Fruit fly (Drosophila melanogaster) whole organism, embryonic: ENCODE measurements around the gene CG34008.

Experiments
- Aef1 ChIP-seq: fragments of 200-800 bp; sonication (Bioruptor generic); IDR thresholded peaks from 3 replicates; pipeline ENCODE4 v1.3.6; 2022; ENCODE audit warnings: missing biosample characterization, missing genetic modification characterization
- Atf-2 ChIP-seq: fragments of 200-800 bp; sonication (Bioruptor generic); optimal IDR thresholded peaks from 2 replicates; lab custom pipeline; 2016; ENCODE audit warnings: missing biosample characterization, missing genetic modification characterization
- Atf3 ChIP-seq: fragments of 200-800 bp; sonication (Bioruptor generic); optimal IDR thresholded peaks from 3 replicates; lab custom pipeline; 2016; ENCODE audit warnings: missing biosample characterization, missing genetic modification characterization
- CG10147 ChIP-seq: fragments of 200-800 bp; sonication (Bioruptor generic); optimal IDR thresholded peaks from 2 replicates; lab custom pipeline; 2019; ENCODE audit warnings: missing biosample characterization, mild to moderate bottlenecking, missing genetic modification characterization, moderate library complexity
- CG10274 ChIP-seq: fragments of 200-800 bp; sonication (Bioruptor generic); optimal IDR thresholded peaks from 3 replicates; lab custom pipeline; 2017; ENCODE audit warnings: missing biosample characterization, mild to moderate bottlenecking, missing genetic modification characterization
- CG10321 ChIP-seq: fragments of 200-800 bp; sonication (Bioruptor generic); IDR thresholded peaks from 2 replicates; pipeline ENCODE4 v1.3.6; 2022; ENCODE audit warnings: missing biosample characterization, missing genetic modification characterization
- CG10654 ChIP-seq: fragments of 200-800 bp; sonication (Bioruptor generic); optimal IDR thresholded peaks from 2 replicates; lab custom pipeline; 2016; ENCODE audit warnings: missing biosample characterization, missing genetic modification characterization
- CG11247 ChIP-seq: fragments of 200-800 bp; sonication (Bioruptor generic); IDR thresholded peaks from 2 replicates; pipeline ENCODE4 v1.3.6; 2022; ENCODE audit warnings: missing biosample characterization, missing genetic modification characterization
- CG11504 ChIP-seq: fragments of 200-800 bp; sonication (Bioruptor generic); optimal IDR thresholded peaks from 3 replicates; lab custom pipeline; 2019; ENCODE audit warnings: missing biosample characterization, mild to moderate bottlenecking, missing genetic modification characterization, moderate library complexity
- CG12659 ChIP-seq: fragments of 200-800 bp; sonication (Bioruptor generic); optimal IDR thresholded peaks from 3 replicates; lab custom pipeline; 2017; ENCODE audit warnings: mild to moderate bottlenecking, missing biosample characterization, missing genetic modification reagents, missing genetic modification characterization
- CG13287 ChIP-seq: fragments of 200-800 bp; sonication (Bioruptor generic); IDR thresholded peaks from 2 replicates; pipeline ENCODE4 v1.3.6; 2022; ENCODE audit warnings: missing biosample characterization, missing genetic modification characterization; ENCODE audit not compliant: partially characterized antibody
- CG15011 ChIP-seq: fragments of 200-800 bp; sonication (Bioruptor generic); optimal IDR thresholded peaks from 3 replicates; lab custom pipeline; 2018; ENCODE audit warnings: missing biosample characterization, mild to moderate bottlenecking, missing genetic modification characterization
- CG18599 ChIP-seq: fragments of 200-800 bp; sonication (Bioruptor generic); optimal IDR thresholded peaks from 3 replicates; lab custom pipeline; 2017; ENCODE audit warnings: missing biosample characterization, missing genetic modification characterization, mild to moderate bottlenecking, moderate library complexity, missing genetic modification reagents
- CG2120 ChIP-seq: fragments of 200-800 bp; sonication (Bioruptor generic); optimal IDR thresholded peaks from 3 replicates; lab custom pipeline; 2016; ENCODE audit warnings: missing biosample characterization, missing genetic modification characterization
- CG32772 ChIP-seq: fragments of 200-800 bp; sonication (Bioruptor generic); IDR thresholded peaks from 2 replicates; pipeline ENCODE4 v1.3.6; 2022; ENCODE audit warnings: missing biosample characterization, missing genetic modification characterization
- CG4282 ChIP-seq: fragments of 200-800 bp; sonication (Bioruptor generic); optimal IDR thresholded peaks from 2 replicates; lab custom pipeline; 2016; ENCODE audit warnings: missing biosample characterization, missing genetic modification characterization
- CG4730 ChIP-seq: fragments of 200-800 bp; sonication (Bioruptor generic); IDR thresholded peaks from 2 replicates; pipeline ENCODE4 v1.3.6; 2022; ENCODE audit warnings: missing biosample characterization, missing genetic modification characterization
- CG4820 ChIP-seq: fragments of 200-800 bp; sonication (Bioruptor generic); optimal IDR thresholded peaks from 3 replicates; lab custom pipeline; 2016; ENCODE audit warnings: missing biosample characterization, missing genetic modification characterization
- CG5180 ChIP-seq: fragments of 200-800 bp; sonication (Bioruptor generic); optimal IDR thresholded peaks from 3 replicates; lab custom pipeline; 2017; ENCODE audit warnings: missing biosample characterization, missing genetic modification characterization, mild to moderate bottlenecking, moderate library complexity, missing genetic modification reagents
- CG6654 ChIP-seq: fragments of 200-800 bp; sonication (Bioruptor generic); optimal IDR thresholded peaks from 2 replicates; lab custom pipeline; 2017; ENCODE audit warnings: missing biosample characterization, mild to moderate bottlenecking, missing genetic modification characterization
- CG6765 ChIP-seq: fragments of 200-800 bp; sonication (Bioruptor generic); optimal IDR thresholded peaks from 3 replicates; lab custom pipeline; 2017; ENCODE audit warnings: missing biosample characterization, mild to moderate bottlenecking, missing genetic modification characterization
- CG7556 ChIP-seq: fragments of 200-800 bp; sonication (Bioruptor generic); optimal IDR thresholded peaks from 2 replicates; lab custom pipeline; 2017; ENCODE audit warnings: missing biosample characterization, mild to moderate bottlenecking, missing genetic modification characterization
- CG7839 ChIP-seq: fragments of 200-800 bp; sonication (Bioruptor generic); optimal IDR thresholded peaks from 3 replicates; lab custom pipeline; 2018; ENCODE audit warnings: missing biosample characterization, mild to moderate bottlenecking, missing genetic modification characterization, moderate library complexity
- CG8478 ChIP-seq: fragments of >200 bp; optimal IDR thresholded peaks from 2 replicates; lab custom pipeline; 2018
- CG9797 ChIP-seq: fragments of 200-800 bp; sonication (Bioruptor generic); optimal IDR thresholded peaks from 3 replicates; lab custom pipeline; 2018; ENCODE audit warnings: missing biosample characterization, mild to moderate bottlenecking, missing genetic modification characterization
- CrebB ChIP-seq: fragments of 200-800 bp; sonication (Bioruptor generic); optimal IDR thresholded peaks from 3 replicates; lab custom pipeline; 2018; ENCODE audit warnings: missing biosample characterization, mild to moderate bottlenecking, missing genetic modification characterization
- D19B ChIP-seq: fragments of 200-800 bp; sonication (Bioruptor generic); optimal IDR thresholded peaks from 2 replicates; lab custom pipeline; 2017; ENCODE audit warnings: missing biosample characterization, mild to moderate bottlenecking, missing genetic modification characterization
- Dp ChIP-seq: fragments of 200-800 bp; sonication (Bioruptor generic); optimal IDR thresholded peaks from 2 replicates; lab custom pipeline; 2018; ENCODE audit warnings: missing biosample characterization, mild to moderate bottlenecking, missing genetic modification characterization, moderate library complexity
- Fer2 ChIP-seq: fragments of 200-800 bp; sonication (Bioruptor generic); optimal IDR thresholded peaks from 2 replicates; lab custom pipeline; 2018; ENCODE audit warnings: missing biosample characterization, mild to moderate bottlenecking, missing genetic modification characterization, moderate library complexity
- HLH4C ChIP-seq: fragments of 200-800 bp; sonication (Bioruptor generic); IDR thresholded peaks from 3 replicates; pipeline ENCODE4 v1.3.6; 2022; ENCODE audit warnings: missing biosample characterization, missing genetic modification characterization; ENCODE audit not compliant: partially characterized antibody
- Hr39 ChIP-seq: fragments of >200 bp; optimal IDR thresholded peaks from 2 replicates; lab custom pipeline; 2017
- Hr78 ChIP-seq, 2 experiments: fragments of 200-800 bp in 1 of 2; fragments of >200 bp in 1 of 2; sonication (Bioruptor generic) in 1 of 2; optimal IDR thresholded peaks; 2 replicates each; lab custom pipeline; 2017 to 2019; ENCODE audit warnings: missing biosample characterization in 2 of 2, missing genetic modification characterization in 2 of 2, mild to moderate bottlenecking in 1 of 2, moderate library complexity in 1 of 2
- MBD-R2 ChIP-seq: fragments of 200-800 bp; sonication (Bioruptor generic); IDR thresholded peaks from 2 replicates; pipeline ENCODE4 v1.3.6; 2022; ENCODE audit warnings: missing biosample characterization, missing genetic modification characterization
- Nf-YA ChIP-seq: fragments of 200-800 bp; sonication (Bioruptor generic); IDR thresholded peaks from 2 replicates; pipeline ENCODE4 v1.3.6; 2022; ENCODE audit warnings: missing biosample characterization, missing genetic modification characterization
- Nf-YB ChIP-seq: fragments of 200-800 bp; sonication (Bioruptor generic); optimal IDR thresholded peaks from 3 replicates; lab custom pipeline; 2019; ENCODE audit warnings: missing biosample characterization, mild to moderate bottlenecking, missing genetic modification characterization, moderate library complexity
- Ptx1 ChIP-seq: fragments of 200-800 bp; sonication (Bioruptor generic); IDR thresholded peaks from 2 replicates; pipeline ENCODE4 v1.3.6; 2022; ENCODE audit warnings: missing biosample characterization, missing genetic modification characterization
- Stat92E ChIP-seq, 3 experiments: fragments of >200 bp in 2 of 3; fragments of 200-800 bp in 1 of 3; sonication (Bioruptor generic) in 1 of 3; optimal IDR thresholded peaks; 2 replicates each; lab custom pipeline; 2017 to 2019; ENCODE audit warnings: missing biosample characterization in 3 of 3, missing genetic modification characterization in 3 of 3, mild to moderate bottlenecking in 1 of 3, moderate library complexity in 1 of 3
- ato ChIP-seq: fragments of 200-800 bp; sonication (Bioruptor generic); IDR thresholded peaks from 2 replicates; pipeline ENCODE4 v1.3.6; 2022; ENCODE audit warnings: missing biosample characterization, missing genetic modification characterization; ENCODE audit not compliant: partially characterized antibody
- bcd ChIP-seq: fragments of 200-800 bp; sonication (Bioruptor generic); optimal IDR thresholded peaks from 2 replicates; lab custom pipeline; 2017; ENCODE audit warnings: missing biosample characterization, mild to moderate bottlenecking, missing genetic modification characterization
- eyg ChIP-seq: fragments of 200-800 bp; sonication (Bioruptor generic); optimal IDR thresholded peaks from 3 replicates; lab custom pipeline; 2016; ENCODE audit warnings: missing biosample characterization, missing genetic modification characterization
- fd102C ChIP-seq: fragments of 200-800 bp; sonication (Bioruptor generic); optimal IDR thresholded peaks from 2 replicates; lab custom pipeline; 2018; ENCODE audit warnings: missing biosample characterization, mild to moderate bottlenecking, missing genetic modification characterization, moderate library complexity
- gt ChIP-seq: fragments of 200-800 bp; sonication (Bioruptor generic); IDR thresholded peaks from 2 replicates; pipeline ENCODE4 v1.3.6; 2022; ENCODE audit warnings: missing biosample characterization, missing genetic modification characterization
- her ChIP-seq: fragments of 200-800 bp; sonication (Bioruptor generic); optimal IDR thresholded peaks from 2 replicates; lab custom pipeline; 2016; ENCODE audit warnings: missing biosample characterization, missing genetic modification characterization
- jigr1 ChIP-seq: fragments of 200-800 bp; sonication (Bioruptor generic); IDR thresholded peaks from 3 replicates; pipeline ENCODE4 v1.3.6; 2022; ENCODE audit warnings: missing biosample characterization, missing genetic modification characterization
- kah ChIP-seq: fragments of 200-800 bp; sonication (Bioruptor generic); optimal IDR thresholded peaks from 2 replicates; lab custom pipeline; 2018; ENCODE audit warnings: missing biosample characterization, mild to moderate bottlenecking, missing genetic modification characterization
- mam ChIP-seq: fragments of 200-800 bp; sonication (Bioruptor generic); optimal IDR thresholded peaks from 3 replicates; lab custom pipeline; 2016; ENCODE audit warnings: missing biosample characterization, missing genetic modification characterization
- nerfin-2 ChIP-seq: fragments of 200-800 bp; sonication (Bioruptor generic); IDR thresholded peaks from 2 replicates; pipeline ENCODE4 v1.3.6; 2022; ENCODE audit warnings: missing biosample characterization, missing genetic modification characterization; ENCODE audit not compliant: partially characterized antibody
- sc ChIP-seq, 3 experiments: fragments of >200 bp in 2 of 3; fragments of 200-800 bp in 1 of 3; sonication (Bioruptor generic) in 1 of 3; optimal IDR thresholded peaks; 2 replicates in 2 of 3; 3 replicates in 1 of 3; lab custom pipeline; 2017; ENCODE audit warnings: mild to moderate bottlenecking in 1 of 3, missing biosample characterization in 1 of 3, missing genetic modification characterization in 1 of 3, missing genetic modification reagents in 1 of 3
- sim ChIP-seq: fragments of 200-800 bp; sonication (Bioruptor generic); IDR thresholded peaks from 2 replicates; pipeline ENCODE4 v1.3.6; 2022; ENCODE audit warnings: missing biosample characterization, missing genetic modification characterization

Gene CG34008

DNA sequence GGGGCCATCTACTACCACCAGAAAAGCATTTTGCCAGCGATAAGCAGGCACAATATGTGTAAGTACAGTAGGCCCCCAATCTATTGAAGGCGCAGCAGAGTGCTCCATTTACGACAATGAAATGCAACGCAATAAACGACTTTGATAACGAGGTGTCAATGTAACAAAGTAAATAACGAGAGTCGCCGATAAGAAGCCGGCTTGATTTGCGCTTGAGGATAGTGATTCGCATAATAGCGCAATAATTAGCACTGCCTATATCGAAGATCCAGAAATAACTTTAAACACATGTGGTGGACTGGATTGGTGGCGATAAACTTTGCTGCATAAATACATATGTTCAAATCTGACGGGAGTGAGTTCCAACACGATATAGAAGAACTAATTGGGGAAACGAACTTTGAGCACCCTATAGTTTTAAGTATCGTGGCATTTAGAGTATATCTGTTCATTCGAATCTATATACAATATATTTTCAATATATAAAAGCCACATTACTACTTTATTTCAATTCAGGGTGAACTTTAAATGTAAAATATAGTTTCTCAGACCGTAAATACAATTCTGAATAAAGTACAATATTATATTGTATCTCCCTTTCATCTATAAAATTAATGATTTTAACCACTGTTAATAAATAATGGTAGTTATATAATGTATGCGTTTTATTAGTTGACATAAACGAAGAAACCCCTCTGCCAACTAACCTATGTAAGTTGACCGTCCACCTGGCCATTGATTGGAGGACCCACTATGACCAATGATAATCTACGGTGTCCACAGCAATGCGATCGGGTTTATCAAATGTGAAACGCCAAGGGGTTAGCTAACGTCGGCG, 32.1 kb downstream of the CG34008 start (continued):
- no peak for TF ChIP-seq Hr78 (GFP tag; optimal IDR thresholded peaks at IDR 0.05; lab: Kevin White, UChicago)
- TF ChIP-seq Aef1 = no peak
- TF ChIP-seq Fer2 (tag; lab: Kevin White, UChicago) = no peak
- no peak for TF ChIP-seq sc (optimal IDR thresholded peaks at IDR 0.05; lab: Kevin White, UChicago)
- no peak for TF ChIP-seq sc (GFP tag; optimal IDR thresholded peaks at IDR 0.05; lab: Kevin White, UChicago)
- TF ChIP-seq HLH4C = no peak
- no peak for TF ChIP-seq bcd
- no peak for TF ChIP-seq CG32772 (GFP tag; lab: Robert Waterston, UW)
- TF ChIP-seq CG11247 (GFP tag; lab: Robert Waterston, UW) = no peak
- TF ChIP-seq Nf-YA (GFP tag; lab: Robert Waterston, UW) = 0 out of 2 replicates have a peak, but pooled peaks have one; percentile 8
- no peak for TF ChIP-seq CG4730 (GFP tag; lab: Robert Waterston, UW)
- no peak for TF ChIP-seq CG10321 (GFP tag; lab: Robert Waterston, UW)
- no peak for TF ChIP-seq Atf3 (GFP tag; lab: Kevin White, UChicago)
- TF ChIP-seq CG10654 (GFP tag; lab: Kevin White, UChicago) = no peak
- no peak for TF ChIP-seq Ptx1 (GFP tag; lab: Robert Waterston, UW)
- TF ChIP-seq Nf-YB = no peak
- peak; percentile 40 for TF ChIP-seq CG2120
- TF ChIP-seq kah (GFP tag; lab: Kevin White, UChicago) = no peak
- TF ChIP-seq CG4820 (GFP tag; lab: Kevin White, UChicago) = no peak
- TF ChIP-seq Stat92E (GFP tag; optimal IDR thresholded peaks at IDR 0.05; lab: Kevin White, UChicago) = no peak
- no peak for TF ChIP-seq Dp (GFP tag; lab: Kevin White, UChicago)
- no peak for TF ChIP-seq gt
- TF ChIP-seq CG7556 (GFP tag; lab: Kevin White, UChicago) = no peak
- no peak for TF ChIP-seq MBD-R2 (GFP tag; lab: Robert Waterston, UW)
- no peak for TF ChIP-seq ato (GFP tag; lab: Robert Waterston, UW)
- peak; percentile 27 for TF ChIP-seq CG18599
- peak; percentile 19 for TF ChIP-seq her (GFP tag; lab: Kevin White, UChicago)
- TF ChIP-seq CG6654 = no peak
- TF ChIP-seq CG15011 (GFP tag; lab: Kevin White, UChicago) = no peak
- TF ChIP-seq CG12659 (GFP tag; lab: Kevin White, UChicago) = no peak
- TF ChIP-seq Atf-2 (GFP tag; lab: Kevin White, UChicago) = no peak
- no peak for TF ChIP-seq CG5180
- no peak for TF ChIP-seq CG6765
- no peak for TF ChIP-seq CG9797 (GFP tag; lab: Kevin White, UChicago)
- TF ChIP-seq sim = no peak
- peak; percentile 84 for TF ChIP-seq D19B
- TF ChIP-seq fd102C (GFP tag; lab: Kevin White, UChicago) = no peak
- TF ChIP-seq mam (GFP tag; lab: Kevin White, UChicago) = no peak
- TF ChIP-seq CG4282 = no peak
- no peak for TF ChIP-seq jigr1 (GFP tag; lab: Robert Waterston, UW)
- TF ChIP-seq CG7839 (tag; lab: Kevin White, UChicago) = no peak
- TF ChIP-seq nerfin-2 = no peak
- no peak for TF ChIP-seq CG10274 (GFP tag; lab: Kevin White, UChicago)
- peak; percentile 9 for TF ChIP-seq CG11504 (tag; lab: Kevin White, UChicago)
- TF ChIP-seq CG10147 (GFP tag; lab: Kevin White, UChicago) = no peak
- no peak for TF ChIP-seq CG13287 (GFP tag; lab: Robert Waterston, UW)
- TF ChIP-seq CrebB (tag; lab: Kevin White, UChicago) = no peak
- TF ChIP-seq eyg = no peak
- TF ChIP-seq Hr39 (lab: Kevin White, UChicago) = no peak
- no peak for TF ChIP-seq CG8478 (lab: Kevin White, UChicago)
